Worm (Caenorhabditis elegans) whole organism, L1 larva: ENCODE data around the gene inx-2.

Experiments
- ceh-82 ChIP-seq, 3 experiments: fragments of 150-350 bp in 1 of 3; sonication (generic microtip) in 2 of 3; optimal IDR thresholded peaks; 2 replicates each; lab custom pipeline; 2014 to 2017; ENCODE audit warnings: missing biosample characterization in 3 of 3, missing genetic modification characterization in 3 of 3
- ces-1 ChIP-seq: fragments of 150-350 bp; optimal IDR thresholded peaks from 2 replicates; lab custom pipeline; 2014; ENCODE audit warnings: missing biosample characterization, missing genetic modification reagents, missing genetic modification characterization
- dpl-1 ChIP-seq, 3 experiments: fragments of 150-350 bp in 2 of 3; sonication (generic microtip) in 1 of 3; optimal IDR thresholded peaks; 2 replicates each; lab custom pipeline; 2014 to 2017; ENCODE audit warnings: missing biosample characterization in 3 of 3, missing genetic modification characterization in 3 of 3, missing genetic modification reagents in 3 of 3
- efl-1 ChIP-seq, 4 experiments: fragments of 150-350 bp; optimal IDR thresholded peaks in 3 of 4; peaks in 1 of 4; 1 replicate in 1 of 4; 2 replicates in 3 of 4; lab custom pipeline; 2014; ENCODE audit warnings: missing biosample characterization in 2 of 4, missing genetic modification characterization in 2 of 4, missing genetic modification reagents in 2 of 4
- efl-3 ChIP-seq: fragments of 200-800 bp; sonication (Bioruptor generic); optimal IDR thresholded peaks from 2 replicates; lab custom pipeline; 2018; ENCODE audit warnings: mild to moderate bottlenecking, missing genetic modification characterization, missing compliant biosample characterization
- fos-1 ChIP-seq: fragments of 150-350 bp; optimal IDR thresholded peaks from 2 replicates; lab custom pipeline; 2014; ENCODE audit warnings: missing biosample characterization, missing genetic modification characterization
- lin-13 ChIP-seq: fragments of 150-350 bp; optimal IDR thresholded peaks from 2 replicates; lab custom pipeline; 2014; ENCODE audit warnings: missing biosample characterization, missing genetic modification reagents, missing genetic modification characterization
- lir-3 ChIP-seq: sonication (generic microtip); optimal IDR thresholded peaks from 2 replicates; lab custom pipeline; 2016; ENCODE audit warnings: mild to moderate bottlenecking, missing genetic modification characterization, moderate library complexity, missing compliant biosample characterization; ENCODE audit not compliant: poor library complexity
- pqm-1 ChIP-seq: sonication (generic microtip); optimal IDR thresholded peaks from 3 replicates; lab custom pipeline; 2017; ENCODE audit warnings: missing biosample characterization, missing genetic modification characterization
- snpc-4 ChIP-seq: fragments of 150-350 bp; optimal IDR thresholded peaks from 2 replicates; lab custom pipeline; 2014; ENCODE audit warnings: missing biosample characterization, missing genetic modification characterization
- ztf-11 ChIP-seq, 2 experiments: sonication (generic microtip); optimal IDR thresholded peaks; 2 replicates each; lab custom pipeline; 2016 to 2017; ENCODE audit warnings: missing genetic modification characterization in 2 of 2, missing biosample characterization in 1 of 2, missing compliant biosample characterization in 1 of 2

DNA sequence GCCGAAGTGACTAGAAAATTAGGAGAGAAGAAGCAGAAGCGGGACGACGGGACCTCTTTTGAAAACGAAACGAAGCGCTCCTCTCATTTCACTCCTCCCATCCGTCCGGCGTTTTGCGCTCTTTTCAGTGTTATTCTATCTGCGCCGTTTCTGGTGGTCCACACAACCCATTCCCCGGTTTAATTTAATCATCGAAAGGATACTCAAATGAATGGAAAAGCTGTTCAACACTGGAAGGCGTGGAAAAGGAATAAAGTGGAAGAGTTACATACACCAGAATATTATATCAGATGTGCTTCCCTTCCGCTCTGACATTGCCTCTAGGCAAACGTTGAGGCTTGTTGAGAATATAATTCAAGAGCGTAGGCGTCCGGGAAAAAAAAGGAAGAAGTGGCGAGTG is 51.5 kb downstream of the inx-2 start:
- no peak for TF ChIP-seq pqm-1
- no peak for TF ChIP-seq efl-1 (optimal IDR thresholded peaks at IDR 0.05; lab: Kevin White, UChicago)
- TF ChIP-seq efl-1 (GFP tag; optimal IDR thresholded peaks at IDR 0.05 in 1 of 2; lab: Kevin White, UChicago): no peak
- no peak for TF ChIP-seq dpl-1 (GFP tag; optimal IDR thresholded peaks at IDR 0.05; lab: Kevin White, UChicago)
- TF ChIP-seq ztf-11 (tag; optimal IDR thresholded peaks at IDR 0.05; lab: Kevin White, UChicago): no peak
- no peak for TF ChIP-seq snpc-4 (tag; lab: Kevin White, UChicago)
- TF ChIP-seq efl-3 (GFP tag; lab: Kevin White, UChicago): no peak
- no peak for TF ChIP-seq ceh-82 (tag; optimal IDR thresholded peaks at IDR 0.05; lab: Kevin White, UChicago)
- no peak for TF ChIP-seq fos-1
- no peak for TF ChIP-seq ces-1 (GFP tag; lab: Kevin White, UChicago)
- TF ChIP-seq lir-3 (tag; lab: Kevin White, UChicago): no peak
- TF ChIP-seq lin-13 (GFP tag; lab: Kevin White, UChicago): no peak
